Fruit fly (Drosophila melanogaster) whole organism, adult: ENCODE measurements around the gene tup.

Experiments
- CG11617 ChIP-seq: fragments of 200-800 bp; sonication (Bioruptor generic); optimal IDR thresholded peaks from 2 replicates; lab custom pipeline; 2017; ENCODE audit warnings: mild to moderate bottlenecking, missing biosample characterization, missing genetic modification reagents, missing genetic modification characterization
- CG12768 ChIP-seq: fragments of 200-800 bp; sonication (Bioruptor generic); optimal IDR thresholded peaks from 2 replicates; lab custom pipeline; 2017; ENCODE audit warnings: missing biosample characterization, missing genetic modification characterization, mild to moderate bottlenecking, moderate library complexity, missing genetic modification reagents
- CG14711 ChIP-seq: fragments of 200-800 bp; sonication (Bioruptor generic); optimal IDR thresholded peaks from 2 replicates; lab custom pipeline; 2018; ENCODE audit warnings: missing biosample characterization, mild to moderate bottlenecking, missing genetic modification characterization, moderate library complexity
- CG1620 ChIP-seq: fragments of 200-800 bp; sonication (Bioruptor generic); optimal IDR thresholded peaks from 2 replicates; lab custom pipeline; 2016; ENCODE audit warnings: missing biosample characterization, missing genetic modification characterization
- CG33017 ChIP-seq: fragments of 200-800 bp; sonication (Bioruptor generic); optimal IDR thresholded peaks from 2 replicates; lab custom pipeline; 2018; ENCODE audit warnings: missing biosample characterization, mild to moderate bottlenecking, missing genetic modification characterization, moderate library complexity
- CG5204 ChIP-seq: fragments of 200-800 bp; sonication (Bioruptor generic); optimal IDR thresholded peaks from 2 replicates; lab custom pipeline; 2016; ENCODE audit warnings: missing biosample characterization, missing genetic modification characterization
- CG7045 ChIP-seq: fragments of 200-800 bp; sonication (Bioruptor generic); optimal IDR thresholded peaks from 2 replicates; lab custom pipeline; 2017; ENCODE audit warnings: missing biosample characterization, mild to moderate bottlenecking, missing genetic modification characterization
- CG7101 ChIP-seq: fragments of 200-800 bp; sonication (Bioruptor generic); optimal IDR thresholded peaks from 2 replicates; lab custom pipeline; 2018; ENCODE audit warnings: missing biosample characterization, mild to moderate bottlenecking, missing genetic modification characterization, moderate library complexity
- Clk ChIP-seq: fragments of 200-800 bp; sonication (Bioruptor generic); optimal IDR thresholded peaks from 2 replicates; lab custom pipeline; 2017; ENCODE audit warnings: missing biosample characterization, missing genetic modification characterization
- Crg-1 ChIP-seq: fragments of 200-800 bp; sonication (Bioruptor generic); optimal IDR thresholded peaks from 2 replicates; lab custom pipeline; 2016; ENCODE audit warnings: missing biosample characterization, missing genetic modification characterization
- Hr96 ChIP-seq: fragments of 200-800 bp; sonication (Bioruptor generic); optimal IDR thresholded peaks from 2 replicates; lab custom pipeline; 2016; ENCODE audit warnings: missing biosample characterization, missing genetic modification characterization
- Mnt ChIP-seq: fragments of 200-800 bp; sonication (Bioruptor generic); optimal IDR thresholded peaks from 2 replicates; lab custom pipeline; 2016; ENCODE audit warnings: missing biosample characterization, mild to moderate bottlenecking, missing genetic modification characterization
- bab1 ChIP-seq: fragments of 200-800 bp; sonication (Bioruptor generic); optimal IDR thresholded peaks from 3 replicates; lab custom pipeline; 2019; ENCODE audit warnings: missing biosample characterization, mild to moderate bottlenecking, missing genetic modification characterization, moderate library complexity
- cic ChIP-seq: fragments of 200-800 bp; sonication (Bioruptor generic); optimal IDR thresholded peaks from 2 replicates; lab custom pipeline; 2017; ENCODE audit warnings: missing biosample characterization, mild to moderate bottlenecking, missing genetic modification characterization, moderate library complexity
- cnc ChIP-seq, 2 experiments: fragments of >200 bp; optimal IDR thresholded peaks; 2 replicates each; lab custom pipeline; 2017
- kay ChIP-seq: fragments of 200-800 bp; sonication (Bioruptor generic); peaks from one replicate; lab custom pipeline; 2016; ENCODE audit warnings: missing biosample characterization, missing genetic modification characterization, borderline replicate concordance
- ovo ChIP-seq: fragments of 200-800 bp; sonication (Bioruptor generic); optimal IDR thresholded peaks from 2 replicates; lab custom pipeline; 2016; ENCODE audit warnings: missing biosample characterization, missing genetic modification characterization
- pad ChIP-seq: fragments of 200-800 bp; sonication (Bioruptor generic); optimal IDR thresholded peaks from 3 replicates; lab custom pipeline; 2017; ENCODE audit warnings: missing biosample characterization, missing genetic modification characterization, mild to moderate bottlenecking, moderate library complexity, missing genetic modification reagents
- tj ChIP-seq: fragments of 200-800 bp; sonication (Bioruptor generic); optimal IDR thresholded peaks from 3 replicates; lab custom pipeline; 2017; ENCODE audit warnings: missing biosample characterization, mild to moderate bottlenecking, missing genetic modification characterization, moderate library complexity
- toe ChIP-seq: fragments of 200-800 bp; sonication (Bioruptor generic); optimal IDR thresholded peaks from 2 replicates; lab custom pipeline; 2016; ENCODE audit warnings: missing biosample characterization, missing genetic modification characterization

The tup gene

dm6 chr2L:18857635-18858059, 23.4 kb downstream of the tup start:
- peak; percentile 52 for TF ChIP-seq cic (GFP tag; lab: Kevin White, UChicago)
- TF ChIP-seq CG7045 (GFP tag; lab: Kevin White, UChicago) = peak; percentile 93
- TF ChIP-seq CG12768 (GFP tag; lab: Kevin White, UChicago) = peak; percentile 95
- peak; percentile 93 for TF ChIP-seq CG11617 (GFP tag; lab: Kevin White, UChicago)
- TF ChIP-seq CG1620 (GFP tag; lab: Kevin White, UChicago) = peak; percentile 91
- TF ChIP-seq CG33017 (tag; lab: Kevin White, UChicago) = peak; percentile 95
- peak; percentile 84 for TF ChIP-seq Clk (GFP tag; lab: Kevin White, UChicago)
- TF ChIP-seq bab1 (GFP tag; lab: Kevin White, UChicago) = peak; percentile 96
- TF ChIP-seq tj (GFP tag; lab: Kevin White, UChicago) = peak; percentile 76
- TF ChIP-seq cnc (optimal IDR thresholded peaks at IDR 0.05; lab: Kevin White, UChicago) = peak; percentile 86 to 90
- peak; percentile 95 for TF ChIP-seq toe (GFP tag; lab: Kevin White, UChicago)
- peak; percentile 99 for TF ChIP-seq CG14711
- peak; percentile 93 for TF ChIP-seq CG5204 (GFP tag; lab: Kevin White, UChicago)
- peak; percentile 80 for TF ChIP-seq Mnt (GFP tag; lab: Kevin White, UChicago)
- TF ChIP-seq kay (GFP tag; lab: Kevin White, UChicago) = peak; percentile 95
- TF ChIP-seq CG7101 (tag; lab: Kevin White, UChicago) = peak; percentile 95
- peak; percentile 89 for TF ChIP-seq Crg-1
- peak; percentile 92 for TF ChIP-seq Hr96 (GFP tag; lab: Kevin White, UChicago)
- peak; percentile 84 for TF ChIP-seq pad
- TF ChIP-seq ovo (GFP tag; lab: Kevin White, UChicago) = peak; percentile 60

dm6 chr2L:18852249-18852648, 28.8 kb downstream of the tup start:
- TF ChIP-seq CG7045 (GFP tag; lab: Kevin White, UChicago) (no peak), pad (no peak), CG11617 (GFP tag; lab: Kevin White, UChicago) (no peak), CG14711 (no peak), bab1 (GFP tag; lab: Kevin White, UChicago) (no peak), ovo (GFP tag; lab: Kevin White, UChicago) (no peak), CG33017 (tag; lab: Kevin White, UChicago) (no peak), cic (GFP tag; lab: Kevin White, UChicago) (no peak), Hr96 (GFP tag; lab: Kevin White, UChicago) (no peak), cnc (optimal IDR thresholded peaks at IDR 0.05; lab: Kevin White, UChicago) (no peak), Mnt (GFP tag; lab: Kevin White, UChicago) (no peak), CG5204 (GFP tag; lab: Kevin White, UChicago) (no peak), toe (GFP tag; lab: Kevin White, UChicago) (no peak), Crg-1 (no peak), CG12768 (GFP tag; lab: Kevin White, UChicago) (no peak)

- TF ChIP-seq kay (GFP tag; lab: Kevin White, UChicago) = peak; percentile 13
- TF ChIP-seq pad = no peak
Observed at dm6 chr2L:18846843-18847242, 34.2 kb downstream of the tup start.

- no peak for TF ChIP-seq Crg-1
- TF ChIP-seq ovo (GFP tag; lab: Kevin White, UChicago) = no peak
- no peak for TF ChIP-seq Mnt (GFP tag; lab: Kevin White, UChicago)
- TF ChIP-seq kay (GFP tag; lab: Kevin White, UChicago) = no peak
- no peak for TF ChIP-seq Clk (GFP tag; lab: Kevin White, UChicago)
- no peak for TF ChIP-seq Hr96 (GFP tag; lab: Kevin White, UChicago)
- no peak for TF ChIP-seq pad
- TF ChIP-seq cnc (optimal IDR thresholded peaks at IDR 0.05; lab: Kevin White, UChicago) = no peak
- no peak for TF ChIP-seq bab1 (GFP tag; lab: Kevin White, UChicago)
- no peak for TF ChIP-seq CG7101 (tag; lab: Kevin White, UChicago)
- TF ChIP-seq tj (GFP tag; lab: Kevin White, UChicago) = no peak
- TF ChIP-seq CG1620 (GFP tag; lab: Kevin White, UChicago) = no peak
- TF ChIP-seq CG14711 = no peak
- TF ChIP-seq toe (GFP tag; lab: Kevin White, UChicago) = no peak
- no peak for TF ChIP-seq cic (GFP tag; lab: Kevin White, UChicago)
- no peak for TF ChIP-seq CG12768 (GFP tag; lab: Kevin White, UChicago)
Observed at dm6 chr2L:18846175-18846574, 34.9 kb downstream of the tup start.

dm6 chr2L:18844917-18845509, 36.0 kb downstream of the tup start, which contains the start of gene CG17321:
TSS of gene CG17321 (plus strand) at chr2L:18845184.
- TF ChIP-seq bab1 (GFP tag; lab: Kevin White, UChicago) = no peak
- TF ChIP-seq CG11617 (GFP tag; lab: Kevin White, UChicago) = no peak
- TF ChIP-seq toe (GFP tag; lab: Kevin White, UChicago) = no peak
- no peak for TF ChIP-seq CG5204 (GFP tag; lab: Kevin White, UChicago)
- TF ChIP-seq CG33017 (tag; lab: Kevin White, UChicago) = no peak
- no peak for TF ChIP-seq Hr96 (GFP tag; lab: Kevin White, UChicago)
- TF ChIP-seq CG7045 (GFP tag; lab: Kevin White, UChicago) = no peak
- no peak for TF ChIP-seq cic (GFP tag; lab: Kevin White, UChicago)

dm6 chr2L:18844479-18844878, 36.6 kb downstream of the tup start, which contains the start of gene CG33120:
TSS of gene CG33120 (minus strand) at chr2L:18844579.
- TF ChIP-seq cic (GFP tag; lab: Kevin White, UChicago) (no peak), tj (GFP tag; lab: Kevin White, UChicago) (peak; percentile 61)
